Worm (Caenorhabditis elegans) whole organism, L2 larva: Measurements from ENCODE around the gene ldh-1.

Source experiments
- ama-1 ChIP-seq: fragments of 150-350 bp; optimal IDR thresholded peaks from 2 replicates; lab custom pipeline; 2018; ENCODE audit warnings: inconsistent platforms
- egl-27 ChIP-seq: sonication (generic microtip); optimal IDR thresholded peaks from 3 replicates; lab custom pipeline; 2017; ENCODE audit warnings: missing biosample characterization, missing genetic modification reagents, missing genetic modification characterization

DNA sequence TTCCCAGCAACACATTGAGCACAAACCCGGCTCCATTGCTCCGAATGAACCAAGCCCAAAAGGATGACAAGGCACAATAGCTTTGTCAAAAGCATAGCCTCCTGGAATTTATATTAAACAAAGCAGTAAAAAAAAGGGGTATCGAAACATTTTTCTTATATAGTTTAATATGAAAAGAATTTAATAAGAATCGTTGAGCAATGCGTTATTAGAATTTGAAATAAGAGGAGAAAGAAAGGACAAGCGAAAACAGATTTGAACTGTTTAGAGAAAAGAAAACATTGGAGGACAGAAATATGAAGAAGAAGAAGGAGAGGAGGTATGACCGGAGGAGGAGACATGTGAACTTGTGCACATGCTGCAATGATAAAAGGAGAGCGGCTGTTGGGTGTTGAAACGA, 38.8 kb upstream of the ldh-1 start, which contains the start of gene C47D12.5:
- TF ChIP-seq ama-1 (lab: Kevin White, UChicago) (no peak), egl-27 (tag; lab: Kevin White, UChicago) (no peak)
